Worm (Caenorhabditis elegans) whole organism, L3 larva: ENCODE results near the gene ZK945.6.

Source experiments
- R02D3.7 ChIP-seq: fragments of 150-350 bp; optimal IDR thresholded peaks from 2 replicates; lab custom pipeline; 2014; ENCODE audit warnings: missing biosample characterization, missing genetic modification characterization
- aly-2 ChIP-seq: fragments of 150-350 bp; optimal IDR thresholded peaks from 2 replicates; lab custom pipeline; 2014; ENCODE audit warnings: missing biosample characterization, missing genetic modification characterization
- ama-1 ChIP-seq: fragments of 150-350 bp; optimal IDR thresholded peaks from 2 replicates; lab custom pipeline; 2018
- ceh-16 ChIP-seq: sonication (generic microtip); optimal IDR thresholded peaks from 2 replicates; lab custom pipeline; 2017; ENCODE audit warnings: missing biosample characterization, missing genetic modification characterization
- ceh-28 ChIP-seq: fragments of 150-350 bp; optimal IDR thresholded peaks from 2 replicates; lab custom pipeline; 2014; ENCODE audit warnings: missing biosample characterization, missing genetic modification reagents, missing genetic modification characterization
- ceh-82 ChIP-seq: fragments of 150-350 bp; optimal IDR thresholded peaks from 2 replicates; lab custom pipeline; 2014; ENCODE audit warnings: missing biosample characterization, missing genetic modification characterization
- egl-27 ChIP-seq: sonication (generic microtip); optimal IDR thresholded peaks from 4 replicates; lab custom pipeline; 2017; ENCODE audit warnings: missing biosample characterization, missing genetic modification reagents, missing genetic modification characterization
- egl-5 ChIP-seq: fragments of 150-350 bp; optimal IDR thresholded peaks from 2 replicates; lab custom pipeline; 2017; ENCODE audit warnings: missing biosample characterization, missing genetic modification reagents, missing genetic modification characterization, inconsistent platforms
- elt-1 ChIP-seq: fragments of 150-350 bp; optimal IDR thresholded peaks from 2 replicates; lab custom pipeline; 2014; ENCODE audit warnings: missing biosample characterization, missing genetic modification characterization
- elt-2 ChIP-seq: sonication (generic microtip); optimal IDR thresholded peaks from 2 replicates; lab custom pipeline; 2016; ENCODE audit warnings: missing genetic modification reagents, mild to moderate bottlenecking, missing genetic modification characterization, missing compliant biosample characterization
- elt-3 ChIP-seq, 3 experiments: fragments of 150-350 bp in 1 of 3; sonication (generic microtip) in 2 of 3; optimal IDR thresholded peaks; 2 replicates in 2 of 3; 4 replicates in 1 of 3; lab custom pipeline; 2014 to 2017; ENCODE audit warnings: missing biosample characterization in 3 of 3, missing genetic modification characterization in 3 of 3
- eor-1 ChIP-seq, 2 experiments: fragments of 150-350 bp; optimal IDR thresholded peaks; 2 replicates each; lab custom pipeline; 2014 to 2018; ENCODE audit warnings: missing biosample characterization in 2 of 2, missing genetic modification characterization in 2 of 2
- fkh-10 ChIP-seq: sonication (generic microtip); optimal IDR thresholded peaks from 2 replicates; lab custom pipeline; 2017; ENCODE audit warnings: missing biosample characterization, missing genetic modification reagents, missing genetic modification characterization
- fkh-2 ChIP-seq: fragments of 150-350 bp; optimal IDR thresholded peaks from 2 replicates; lab custom pipeline; 2014; ENCODE audit warnings: missing biosample characterization, missing genetic modification reagents, missing genetic modification characterization
- fos-1 ChIP-seq: fragments of 150-350 bp; optimal IDR thresholded peaks from 2 replicates; lab custom pipeline; 2014; ENCODE audit warnings: missing biosample characterization, missing genetic modification characterization
- hmg-11 ChIP-seq: sonication (generic microtip); optimal IDR thresholded peaks from 2 replicates; lab custom pipeline; 2016; ENCODE audit warnings: missing genetic modification characterization, missing compliant biosample characterization
- lin-15B ChIP-seq: fragments of 150-350 bp; optimal IDR thresholded peaks from 2 replicates; lab custom pipeline; 2014; ENCODE audit warnings: missing biosample characterization, missing genetic modification characterization
- lsy-12 ChIP-seq: sonication (generic microtip); optimal IDR thresholded peaks from 2 replicates; lab custom pipeline; 2016; ENCODE audit warnings: mild to moderate bottlenecking, missing genetic modification characterization, missing compliant biosample characterization
- mdl-1 ChIP-seq: fragments of 150-350 bp; optimal IDR thresholded peaks from 2 replicates; lab custom pipeline; 2014; ENCODE audit warnings: missing biosample characterization, missing genetic modification characterization
- mml-1 ChIP-seq: fragments of 150-350 bp; sonication (generic microtip); optimal IDR thresholded peaks from 3 replicates; lab custom pipeline; 2014; ENCODE audit warnings: missing biosample characterization, missing genetic modification characterization
- nfya-1 ChIP-seq: sonication (generic microtip); optimal IDR thresholded peaks from 2 replicates; lab custom pipeline; 2017; ENCODE audit warnings: missing genetic modification characterization, mild to moderate bottlenecking, missing compliant biosample characterization, antibody characterized with exemption, moderate library complexity; ENCODE audit not compliant: insufficient read depth
- nhr-12 ChIP-seq: fragments of 150-350 bp; optimal IDR thresholded peaks from 2 replicates; lab custom pipeline; 2014; ENCODE audit warnings: missing biosample characterization, missing genetic modification characterization
- nhr-23 ChIP-seq: fragments of 150-350 bp; optimal IDR thresholded peaks from 2 replicates; lab custom pipeline; 2014; ENCODE audit warnings: missing biosample characterization, missing genetic modification reagents, missing genetic modification characterization
- nhr-237 ChIP-seq: fragments of 150-350 bp; optimal IDR thresholded peaks from 2 replicates; lab custom pipeline; 2014; ENCODE audit warnings: missing biosample characterization, missing genetic modification characterization
- nhr-25 ChIP-seq: sonication (generic microtip); optimal IDR thresholded peaks from 2 replicates; lab custom pipeline; 2017; ENCODE audit warnings: missing biosample characterization, missing genetic modification characterization
- nhr-28 ChIP-seq: fragments of 150-350 bp; optimal IDR thresholded peaks from 2 replicates; lab custom pipeline; 2014; ENCODE audit warnings: missing biosample characterization, missing genetic modification characterization
- nhr-43 ChIP-seq: sonication (generic microtip); optimal IDR thresholded peaks from 2 replicates; lab custom pipeline; 2016; ENCODE audit warnings: mild to moderate bottlenecking, missing genetic modification characterization, missing compliant biosample characterization; ENCODE audit not compliant: poor library complexity, severe bottlenecking
- nhr-67 ChIP-seq: fragments of 150-350 bp; optimal IDR thresholded peaks from 2 replicates; lab custom pipeline; 2014; ENCODE audit warnings: missing biosample characterization, missing genetic modification characterization
- nhr-76 ChIP-seq: fragments of 150-350 bp; sonication (generic microtip); optimal IDR thresholded peaks from 5 replicates; lab custom pipeline; 2014; ENCODE audit warnings: missing biosample characterization, missing genetic modification characterization
- nhr-77 ChIP-seq: fragments of 150-350 bp; optimal IDR thresholded peaks from 2 replicates; lab custom pipeline; 2014; ENCODE audit warnings: missing biosample characterization, missing genetic modification characterization
- pha-4 ChIP-seq: fragments of 150-350 bp; optimal IDR thresholded peaks from 2 replicates; lab custom pipeline; 2014; ENCODE audit warnings: missing biosample characterization, missing genetic modification reagents, missing genetic modification characterization
- pqm-1 ChIP-seq: fragments of 150-350 bp; optimal IDR thresholded peaks from 2 replicates; lab custom pipeline; 2017; ENCODE audit warnings: missing biosample characterization, missing genetic modification characterization, inconsistent platforms
- snpc-4 ChIP-seq: fragments of 150-350 bp; optimal IDR thresholded peaks from 2 replicates; lab custom pipeline; 2014; ENCODE audit warnings: missing biosample characterization, missing genetic modification characterization
- unc-62 ChIP-seq: fragments of 150-350 bp; sonication (generic microtip); optimal IDR thresholded peaks from 4 replicates; lab custom pipeline; 2014; ENCODE audit warnings: missing biosample characterization, missing genetic modification reagents, missing genetic modification characterization
- zag-1 ChIP-seq: fragments of 150-350 bp; optimal IDR thresholded peaks from 2 replicates; lab custom pipeline; 2014; ENCODE audit warnings: missing biosample characterization, missing genetic modification characterization

Gene ZK945.6

DNA sequence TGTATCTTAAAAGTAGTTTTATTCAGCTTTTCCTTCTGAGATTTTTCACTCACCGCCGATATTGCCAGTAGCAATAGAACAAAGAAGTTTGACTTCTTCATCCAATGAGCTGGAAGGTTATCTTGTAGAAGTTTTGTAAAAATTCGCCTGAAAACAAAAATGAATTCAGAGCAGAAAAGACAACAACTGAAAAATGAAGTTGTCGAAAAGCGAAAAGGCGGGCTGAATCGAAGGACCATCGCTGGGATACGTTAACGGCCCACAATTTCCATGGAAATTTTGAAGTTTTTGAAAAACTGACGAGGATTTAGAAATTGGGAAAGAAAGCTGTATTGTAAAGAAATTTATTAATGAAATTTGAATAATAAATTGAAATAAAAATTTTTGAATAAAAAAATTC lies 15.0 kb upstream of the ZK945.6 start, which contains the start of gene lov-1:
Gene lov-1, minus strand, starts transcription at position 101 of the 400 bp plus-strand sequence.
- no peak for TF ChIP-seq aly-2 (tag; lab: Kevin White, UChicago)
- TF ChIP-seq egl-5 = no peak
- TF ChIP-seq unc-62 = no peak
- no peak for TF ChIP-seq fkh-2 (tag; lab: Kevin White, UChicago)
- no peak for TF ChIP-seq zag-1 (tag; lab: Kevin White, UChicago)
- TF ChIP-seq nhr-43 (tag; lab: Kevin White, UChicago) = no peak
- TF ChIP-seq fkh-10 (GFP tag; lab: Kevin White, UChicago) = no peak
- no peak for TF ChIP-seq lsy-12
- no peak for TF ChIP-seq snpc-4 (tag; lab: Kevin White, UChicago)
- no peak for TF ChIP-seq nfya-1 (tag; lab: Kevin White, UChicago)
- TF ChIP-seq pha-4 (tag; lab: Kevin White, UChicago) = no peak
- TF ChIP-seq nhr-76 (tag; lab: Kevin White, UChicago) = no peak
- no peak for TF ChIP-seq egl-27 (tag; lab: Kevin White, UChicago)
- TF ChIP-seq nhr-12 = no peak
- no peak for TF ChIP-seq lin-15B (tag; lab: Kevin White, UChicago)
- TF ChIP-seq pqm-1 (tag; lab: Kevin White, UChicago) = no peak
- no peak for TF ChIP-seq hmg-11 (tag; lab: Kevin White, UChicago)
- no peak for TF ChIP-seq mml-1 (tag; lab: Kevin White, UChicago)

DNA sequence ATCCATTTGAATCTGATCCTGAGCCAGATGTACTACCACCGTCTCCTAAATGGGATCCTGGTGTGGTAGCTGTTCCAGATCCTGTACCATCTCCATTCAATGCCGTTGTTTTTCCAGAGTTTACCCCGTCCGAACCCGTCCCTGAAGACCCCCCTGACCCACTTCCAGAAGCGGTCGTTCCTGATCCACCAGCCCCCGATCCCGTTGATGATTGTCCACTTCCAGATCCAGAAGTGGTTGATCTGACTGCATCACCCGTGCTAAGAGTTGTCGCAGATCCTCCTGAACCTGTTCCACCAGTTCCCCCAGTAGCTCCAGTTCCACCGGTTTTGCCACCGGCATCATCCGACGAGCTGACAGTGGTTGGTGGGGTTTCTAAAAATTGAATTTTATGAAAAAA lies 9.9 kb upstream of the ZK945.6 start:
- no peak for TF ChIP-seq fkh-2 (tag; lab: Kevin White, UChicago)
- TF ChIP-seq nhr-28 (tag; lab: Kevin White, UChicago) = no peak
- no peak for TF ChIP-seq nhr-23 (tag; lab: Kevin White, UChicago)
- TF ChIP-seq ama-1 (lab: Kevin White, UChicago) = no peak
- TF ChIP-seq lin-15B (tag; lab: Kevin White, UChicago) = no peak
- no peak for TF ChIP-seq pha-4 (tag; lab: Kevin White, UChicago)
- no peak for TF ChIP-seq ceh-82 (tag; lab: Kevin White, UChicago)
- no peak for TF ChIP-seq nhr-25 (tag; lab: Kevin White, UChicago)
- no peak for TF ChIP-seq ceh-16 (tag; lab: Kevin White, UChicago)

DNA sequence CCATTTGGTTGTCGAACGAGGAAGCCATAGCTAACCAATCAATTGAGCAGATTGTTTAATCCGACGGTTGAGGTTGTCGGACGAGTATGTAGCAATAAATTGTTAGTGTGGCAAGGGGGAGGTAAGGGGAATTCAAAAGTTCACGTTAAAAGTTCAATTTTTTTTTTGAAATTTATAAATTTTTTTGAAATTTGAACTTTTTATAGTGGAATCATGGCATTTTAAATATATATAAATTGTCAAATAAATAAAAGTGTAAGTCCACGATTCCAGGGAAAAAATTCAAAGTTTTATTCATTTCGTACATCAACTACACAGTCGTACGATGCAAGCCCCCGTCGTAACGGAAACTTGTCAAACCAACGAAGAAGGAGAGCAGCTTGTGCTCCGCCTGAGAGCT lies 1.6 kb upstream of the ZK945.6 start, which contains the start of the genes ZK945.7 and ZK945.8:
Gene ZK945.7, minus strand, starts transcription at position 101 of the 400 bp plus-strand sequence.
Gene ZK945.8, plus strand, starts transcription at position 275 of the 400 bp plus-strand sequence.
- TF ChIP-seq mdl-1 (tag; lab: Kevin White, UChicago) (no peak), nhr-77 (tag; lab: Kevin White, UChicago) (no peak), mml-1 (tag; lab: Kevin White, UChicago) (no peak), elt-3 (tag; optimal IDR thresholded peaks at IDR 0.05; lab: Kevin White, UChicago) (no peak), egl-27 (tag; lab: Kevin White, UChicago) (no peak), nhr-67 (tag; lab: Kevin White, UChicago) (no peak)

DNA sequence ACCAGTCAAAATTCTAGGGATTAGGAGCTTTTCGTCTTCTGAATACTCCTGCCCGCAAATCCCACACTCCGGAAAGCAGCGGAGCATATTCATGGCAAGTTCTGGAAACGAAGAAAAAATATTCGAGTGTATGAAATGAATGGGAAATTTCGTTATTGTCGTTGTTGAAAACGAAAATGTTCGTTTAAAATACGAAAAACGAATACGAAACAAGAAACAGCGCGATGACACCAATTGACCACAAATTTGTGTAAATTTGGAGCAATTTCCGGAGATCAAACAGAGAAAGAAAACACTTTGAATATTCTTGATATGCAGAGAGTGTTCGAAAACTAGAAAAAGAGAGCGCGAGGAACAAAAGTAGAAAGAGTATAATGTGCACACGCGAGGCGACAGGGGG lies 1.2 kb downstream of the ZK945.6 start, which contains the start of gene ZK945.4:
Gene ZK945.4, minus strand, starts transcription at position 101 of the 400 bp plus-strand sequence.
- TF ChIP-seq nhr-25 (tag; lab: Kevin White, UChicago) (no peak), nhr-237 (no peak), ceh-28 (tag; lab: Kevin White, UChicago) (no peak), nhr-23 (tag; lab: Kevin White, UChicago) (no peak), elt-2 (tag; lab: Kevin White, UChicago) (no peak), nhr-43 (tag; lab: Kevin White, UChicago) (no peak), fos-1 (tag; lab: Kevin White, UChicago) (no peak), R02D3.7 (tag; lab: Kevin White, UChicago) (no peak)

DNA sequence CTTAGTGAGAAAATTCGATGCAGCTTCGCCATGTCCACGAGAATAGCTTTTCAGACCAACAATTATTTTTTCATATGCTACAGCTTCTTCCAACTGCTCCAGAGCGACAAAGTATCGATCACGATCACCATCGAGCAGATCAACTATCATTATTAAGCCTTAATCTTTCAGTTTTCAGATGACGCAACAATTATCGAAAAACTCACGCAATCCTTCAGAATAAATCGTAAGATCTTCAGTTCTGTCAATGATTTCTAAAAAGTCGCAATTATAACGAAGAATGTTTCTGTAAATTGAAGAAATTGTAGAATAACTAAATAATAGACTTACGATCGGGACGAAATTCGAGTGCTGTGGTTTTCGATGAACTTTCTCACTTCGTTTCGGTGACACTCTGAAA lies 3.6 kb downstream of the ZK945.6 start:
- TF ChIP-seq egl-27 (tag; lab: Kevin White, UChicago) = no peak
- TF ChIP-seq lin-15B (tag; lab: Kevin White, UChicago) = no peak
- TF ChIP-seq elt-1 (tag; lab: Kevin White, UChicago) = no peak
- TF ChIP-seq eor-1 (tag; optimal IDR thresholded peaks at IDR 0.05; lab: Kevin White, UChicago) = no peak
- no peak for TF ChIP-seq nhr-43 (tag; lab: Kevin White, UChicago)
- no peak for TF ChIP-seq elt-2 (tag; lab: Kevin White, UChicago)
- no peak for TF ChIP-seq nhr-77 (tag; lab: Kevin White, UChicago)
- no peak for TF ChIP-seq ama-1 (lab: Kevin White, UChicago)
- no peak for TF ChIP-seq aly-2 (tag; lab: Kevin White, UChicago)
- TF ChIP-seq pqm-1 (tag; lab: Kevin White, UChicago) = no peak
